Fruit fly (Drosophila melanogaster): ENCODE data around the gene Rsf1.

Rsf1 gene

dm6 chr2L:10277362-10277761, 14.0 kb upstream of the Rsf1 start (continued):
- TF ChIP-seq Sry-δ (GFP tag; optimal IDR thresholded peaks at IDR 0.05) (peak; percentile 87), Atf-2 (GFP tag; optimal IDR thresholded peaks at IDR 0.05) (no peak)

dm6 chr2L:10276846-10277245, 13.5 kb upstream of the Rsf1 start:
- TF ChIP-seq CG6272 (GFP tag; IDR thresholded peaks at IDR 0.05) (no peak), Lhr (GFP tag; optimal IDR thresholded peaks at IDR 0.05) (no peak), D (optimal IDR thresholded peaks at IDR 0.05) (no peak), D (GFP tag; optimal IDR thresholded peaks at IDR 0.05) (no peak), cg (GFP tag; optimal IDR thresholded peaks at IDR 0.05) (peak; percentile 92), Nf-YC (tag; optimal IDR thresholded peaks at IDR 0.05) (no peak), kni (GFP tag; optimal IDR thresholded peaks at IDR 0.05) (no peak), hth (optimal IDR thresholded peaks at IDR 0.05) (no peak), CG6254 (GFP tag; optimal IDR thresholded peaks at IDR 0.05) (no peak), CG8290 (GFP tag; optimal IDR thresholded peaks at IDR 0.05) (no peak), CG8290 (tag; optimal IDR thresholded peaks at IDR 0.05) (no peak), CG18476 (GFP tag; optimal IDR thresholded peaks at IDR 0.05) (no peak), gce (GFP tag; IDR thresholded peaks at IDR 0.05) (0 out of 3 replicates have a peak, but pooled peaks have one; percentile 19), ham (GFP tag; IDR thresholded peaks at IDR 0.05) (no peak), Hr39 (optimal IDR thresholded peaks at IDR 0.05) (no peak), CG1024 (GFP tag; IDR thresholded peaks at IDR 0.05) (no peak), CG9609 (GFP tag; optimal IDR thresholded peaks at IDR 0.05) (peak; percentile 13), mirr (GFP tag; optimal IDR thresholded peaks at IDR 0.05) (no peak), eyg (GFP tag; optimal IDR thresholded peaks at IDR 0.05) (no peak), Mes4 (GFP tag; optimal IDR thresholded peaks at IDR 0.05) (peak; percentile 1), CG14441 (GFP tag; IDR thresholded peaks at IDR 0.05) (peak; percentile 41; the same call in 1 of the 2 replicates), Dad (GFP tag; optimal IDR thresholded peaks at IDR 0.05) (peak; percentile 7), CG8944 (GFP tag; optimal IDR thresholded peaks at IDR 0.05) (peak; percentile 4), CG32532 (GFP tag; IDR thresholded peaks at IDR 0.05) (no peak), CoRest (tag; optimal IDR thresholded peaks at IDR 0.05) (no peak), pan (optimal IDR thresholded peaks at IDR 0.05) (no peak), pan (GFP tag; optimal IDR thresholded peaks at IDR 0.05 in 1 of 2, IDR thresholded peaks at IDR 0.05 in 1 of 2) (peak in 1 of 2 experiments; percentile 27), CG3163 (GFP tag; optimal IDR thresholded peaks at IDR 0.05) (no peak), CTCF (GFP tag; optimal IDR thresholded peaks at IDR 0.05) (no peak), CG3407 (GFP tag; optimal IDR thresholded peaks at IDR 0.05) (peak; percentile 18), zf30C (GFP tag; optimal IDR thresholded peaks at IDR 0.05) (peak; percentile 89), CG33557 (GFP tag; optimal IDR thresholded peaks at IDR 0.05) (no peak), CG2120 (GFP tag; optimal IDR thresholded peaks at IDR 0.05) (no peak), exex (tag; optimal IDR thresholded peaks at IDR 0.05) (no peak), CG2875 (GFP tag; optimal IDR thresholded peaks at IDR 0.05) (no peak), trem (tag; optimal IDR thresholded peaks at IDR 0.05) (no peak), CG13287 (GFP tag; IDR thresholded peaks at IDR 0.05; ENCODE audit: partially characterized antibody) (no peak), zen (tag; optimal IDR thresholded peaks at IDR 0.05) (no peak), Med (GFP tag) (peak; percentile 86), pnt (GFP tag; optimal IDR thresholded peaks at IDR 0.05) (no peak), Pdp1 (GFP tag; optimal IDR thresholded peaks at IDR 0.05) (peak in 1 of 2 experiments; percentile 47), seq (GFP tag; IDR thresholded peaks at IDR 0.05) (no peak), sens-2 (GFP tag; IDR thresholded peaks at IDR 0.05) (no peak), CG6854 (GFP tag; optimal IDR thresholded peaks at IDR 0.05) (no peak), bsh (GFP tag; optimal IDR thresholded peaks at IDR 0.05) (peak; percentile 9 to 22), tx (GFP tag; optimal IDR thresholded peaks at IDR 0.05) (no peak), tio (GFP tag; optimal IDR thresholded peaks at IDR 0.05) (no peak), CG7786 (GFP tag; optimal IDR thresholded peaks at IDR 0.05) (peak; percentile 7), so (GFP tag; IDR thresholded peaks at IDR 0.05) (no peak), HLH54F (GFP tag; optimal IDR thresholded peaks at IDR 0.05) (no peak)

All from whole organism, embryonic.